Worm (Caenorhabditis elegans) whole organism, L4/young adult: ENCODE data around the gene str-150.

Source experiments
- W03F9.2 ChIP-seq: fragments of 150-350 bp; optimal IDR thresholded peaks from 2 replicates; lab custom pipeline; 2014; ENCODE audit warnings: missing biosample characterization, missing genetic modification characterization
- him-1 ChIP-seq: sonication (generic microtip); optimal IDR thresholded peaks from 2 replicates; lab custom pipeline; 2016; ENCODE audit warnings: missing genotype, missing genetic modification reagents, missing genetic modification characterization, missing compliant biosample characterization

- TF ChIP-seq him-1 (tag; lab: Kevin White, UChicago), result no peak
- TF ChIP-seq W03F9.2 (tag; lab: Kevin White, UChicago), result no peak
Measured at ce11 chrV:16610094-16610493, 27.0 kb downstream of the str-150 start.
